Worm (Caenorhabditis elegans) whole organism, mixed stage, embryonic: ENCODE results near the gene Y39B6A.30.

Experiments used
- M03D4.4 ChIP-seq: sonication (generic microtip); optimal IDR thresholded peaks from 2 replicates; lab custom pipeline; 2017; ENCODE audit warnings: mild to moderate bottlenecking, missing genetic modification characterization, missing compliant biosample characterization
- bed-3 ChIP-seq: fragments of 200-800 bp; sonication (Bioruptor generic); optimal IDR thresholded peaks from 3 replicates; lab custom pipeline; 2018; ENCODE audit warnings: mild to moderate bottlenecking, missing genetic modification characterization, moderate library complexity, missing compliant biosample characterization
- blmp-1 ChIP-seq: fragments of 150-350 bp; optimal IDR thresholded peaks from 2 replicates; lab custom pipeline; 2014; ENCODE audit warnings: missing biosample characterization, missing genetic modification characterization
- ceh-39 ChIP-seq: fragments of 150-350 bp; optimal IDR thresholded peaks from 2 replicates; lab custom pipeline; 2014; ENCODE audit warnings: missing biosample characterization, missing genetic modification characterization
- ceh-43 ChIP-seq: fragments of 200-800 bp; sonication (Bioruptor generic); optimal IDR thresholded peaks from 2 replicates; lab custom pipeline; 2018; ENCODE audit warnings: mild to moderate bottlenecking, missing genetic modification characterization, moderate library complexity, missing compliant biosample characterization
- ceh-83 ChIP-seq: fragments of 200-800 bp; sonication (Bioruptor generic); optimal IDR thresholded peaks from 2 replicates; lab custom pipeline; 2018; ENCODE audit warnings: mild to moderate bottlenecking, missing genetic modification characterization, missing compliant biosample characterization
- ces-1 ChIP-seq: fragments of 150-350 bp; optimal IDR thresholded peaks from 2 replicates; lab custom pipeline; 2014; ENCODE audit warnings: missing biosample characterization, missing genetic modification reagents, missing genetic modification characterization
- cnd-1 ChIP-seq: fragments of 200-800 bp; sonication (Bioruptor generic); optimal IDR thresholded peaks from 2 replicates; lab custom pipeline; 2018; ENCODE audit warnings: mild to moderate bottlenecking, missing genetic modification characterization, missing compliant biosample characterization
- drap-1 ChIP-seq: fragments of 200-800 bp; sonication (Bioruptor generic); optimal IDR thresholded peaks from 3 replicates; lab custom pipeline; 2018; ENCODE audit warnings: mild to moderate bottlenecking, missing genetic modification characterization, missing compliant biosample characterization
- elt-1 ChIP-seq: sonication (generic microtip); optimal IDR thresholded peaks from 2 replicates; lab custom pipeline; 2017; ENCODE audit warnings: missing genetic modification characterization, mild to moderate bottlenecking, missing compliant biosample characterization, antibody characterized with exemption, moderate library complexity, borderline replicate concordance; ENCODE audit not compliant: insufficient read depth
- elt-3 ChIP-seq: fragments of 150-350 bp; optimal IDR thresholded peaks from 2 replicates; lab custom pipeline; 2014; ENCODE audit warnings: missing biosample characterization, missing genetic modification characterization
- flh-1 ChIP-seq: fragments of 200-800 bp; sonication (Bioruptor generic); optimal IDR thresholded peaks from 2 replicates; lab custom pipeline; 2018; ENCODE audit warnings: mild to moderate bottlenecking, missing genetic modification characterization, moderate library complexity, missing compliant biosample characterization
- ham-2 ChIP-seq: fragments of 200-800 bp; sonication (Bioruptor generic); optimal IDR thresholded peaks from 2 replicates; lab custom pipeline; 2018; ENCODE audit warnings: mild to moderate bottlenecking, missing genetic modification characterization, missing compliant biosample characterization
- hlh-1 ChIP-seq: fragments of 150-350 bp; optimal IDR thresholded peaks from 2 replicates; lab custom pipeline; 2014; ENCODE audit warnings: missing biosample characterization, missing genetic modification reagents, missing genetic modification characterization
- lsy-2 ChIP-seq: fragments of 150-350 bp; optimal IDR thresholded peaks from 2 replicates; lab custom pipeline; 2014; ENCODE audit warnings: missing biosample characterization, missing genetic modification characterization
- mab-5 ChIP-seq: fragments of 150-350 bp; optimal IDR thresholded peaks from 2 replicates; lab custom pipeline; 2014; ENCODE audit warnings: missing biosample characterization, missing genetic modification characterization
- mep-1 ChIP-seq: fragments of 150-350 bp; optimal IDR thresholded peaks from 2 replicates; lab custom pipeline; 2017; ENCODE audit warnings: missing biosample characterization, missing genetic modification reagents, missing genetic modification characterization, inconsistent platforms
- mls-2 ChIP-seq: sonication (generic microtip); optimal IDR thresholded peaks from 2 replicates; lab custom pipeline; 2016; ENCODE audit warnings: mild to moderate bottlenecking, missing genetic modification characterization, moderate library complexity, missing compliant biosample characterization
- nhr-12 ChIP-seq: fragments of 150-350 bp; optimal IDR thresholded peaks from 2 replicates; lab custom pipeline; 2014; ENCODE audit warnings: missing biosample characterization, missing genetic modification characterization
- nhr-2 ChIP-seq: fragments of 150-350 bp; optimal IDR thresholded peaks from 2 replicates; lab custom pipeline; 2014; ENCODE audit warnings: missing biosample characterization, missing genetic modification characterization
- nhr-237 ChIP-seq: fragments of 150-350 bp; optimal IDR thresholded peaks from 2 replicates; lab custom pipeline; 2014; ENCODE audit warnings: missing biosample characterization, missing genetic modification characterization
- nhr-28 ChIP-seq: fragments of 150-350 bp; optimal IDR thresholded peaks from 2 replicates; lab custom pipeline; 2014; ENCODE audit warnings: missing biosample characterization, missing genetic modification characterization
- nhr-76 ChIP-seq: sonication (generic microtip); optimal IDR thresholded peaks from 2 replicates; lab custom pipeline; 2017; ENCODE audit warnings: missing biosample characterization, missing genetic modification characterization
- pha-4 ChIP-seq: fragments of 150-350 bp; optimal IDR thresholded peaks from 2 replicates; lab custom pipeline; 2018; ENCODE audit warnings: missing biosample characterization, missing genetic modification reagents, missing genetic modification characterization
- sem-2 ChIP-seq: fragments of 200-800 bp; sonication (Bioruptor generic); optimal IDR thresholded peaks from 2 replicates; lab custom pipeline; 2018; ENCODE audit warnings: mild to moderate bottlenecking, missing genetic modification characterization, missing compliant biosample characterization
- snpc-4 ChIP-seq: fragments of 150-350 bp; optimal IDR thresholded peaks from 2 replicates; lab custom pipeline; 2014; ENCODE audit warnings: missing biosample characterization, missing genetic modification characterization
- sptf-1 ChIP-seq: sonication (generic microtip); optimal IDR thresholded peaks from 2 replicates; lab custom pipeline; 2017; ENCODE audit warnings: mild to moderate bottlenecking, missing genetic modification characterization, moderate library complexity, missing compliant biosample characterization
- tbx-8 ChIP-seq: fragments of 200-800 bp; sonication (Bioruptor generic); optimal IDR thresholded peaks from 2 replicates; lab custom pipeline; 2018; ENCODE audit warnings: mild to moderate bottlenecking, missing genetic modification characterization, moderate library complexity, missing compliant biosample characterization
- unc-120 ChIP-seq: sonication (generic microtip); optimal IDR thresholded peaks from 2 replicates; lab custom pipeline; 2017; ENCODE audit warnings: missing genetic modification characterization, missing compliant biosample characterization; ENCODE audit not compliant: poor library complexity, severe bottlenecking
- unc-39 ChIP-seq: fragments of 150-350 bp; optimal IDR thresholded peaks from 2 replicates; lab custom pipeline; 2014; ENCODE audit warnings: missing biosample characterization, missing genetic modification characterization
- unc-62 ChIP-seq: fragments of 150-350 bp; optimal IDR thresholded peaks from 2 replicates; lab custom pipeline; 2014; ENCODE audit warnings: missing biosample characterization, missing genetic modification reagents, missing genetic modification characterization
- zip-8 ChIP-seq: fragments of 150-350 bp; optimal IDR thresholded peaks from 2 replicates; lab custom pipeline; 2014; ENCODE audit warnings: missing biosample characterization, missing genetic modification characterization
- ztf-11 ChIP-seq: fragments of 150-350 bp; optimal IDR thresholded peaks from 2 replicates; lab custom pipeline; 2014; ENCODE audit warnings: missing biosample characterization, missing genetic modification characterization

Y39B6A.30 gene

ce11 chrV:18990958-18991357 is 23.4 kb upstream of the Y39B6A.30 start:
- TF ChIP-seq lsy-2 (tag; lab: Kevin White, UChicago) (no peak), mab-5 (tag; lab: Kevin White, UChicago) (no peak), ham-2 (GFP tag; lab: Kevin White, UChicago) (no peak), cnd-1 (tag; lab: Kevin White, UChicago) (no peak), sem-2 (GFP tag; lab: Kevin White, UChicago) (no peak), nhr-12 (tag; lab: Kevin White, UChicago) (no peak), ceh-39 (tag; lab: Kevin White, UChicago) (no peak), ces-1 (GFP tag; lab: Kevin White, UChicago) (no peak)

- TF ChIP-seq nhr-237 (tag; lab: Kevin White, UChicago) (no peak), bed-3 (GFP tag; lab: Kevin White, UChicago) (no peak), zip-8 (tag; lab: Kevin White, UChicago) (peak; percentile 97), ztf-11 (tag; lab: Kevin White, UChicago) (no peak), mep-1 (tag; lab: Kevin White, UChicago) (no peak)
Measured at ce11 chrV:18993017-18993416, 21.4 kb upstream of the Y39B6A.30 start.

DNA sequence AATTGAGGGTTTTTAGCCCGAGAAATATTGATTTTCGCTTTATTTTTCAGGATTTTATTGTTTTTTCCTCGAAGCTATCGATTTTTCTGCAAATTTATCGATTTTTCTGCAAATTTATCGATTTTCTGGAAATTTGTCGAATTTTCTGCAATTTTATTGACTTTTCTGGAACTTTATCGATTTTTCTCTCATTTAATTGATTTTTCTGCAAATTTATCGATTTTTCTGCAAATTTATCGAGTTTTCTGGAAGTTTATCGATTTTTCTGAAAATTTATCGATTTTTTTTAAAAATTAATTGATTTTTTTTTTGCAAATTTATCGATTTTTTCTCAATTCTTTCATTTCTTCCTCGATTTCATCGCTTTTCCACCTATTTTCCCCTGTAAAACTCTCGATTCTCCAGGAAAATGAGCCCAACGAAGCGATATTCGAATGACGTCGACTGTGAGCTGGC is 20.8 kb upstream of the Y39B6A.30 start, which contains the start of gene gtf-2F2:
TSS of gene gtf-2F2 (plus strand) at position 406 of the 456 bp plus-strand sequence.
- TF ChIP-seq nhr-76 (tag; lab: Kevin White, UChicago) (no peak), lsy-2 (tag; lab: Kevin White, UChicago) (no peak), snpc-4 (tag; lab: Kevin White, UChicago) (no peak), ceh-43 (GFP tag; lab: Kevin White, UChicago) (no peak), tbx-8 (GFP tag; lab: Kevin White, UChicago) (no peak), sem-2 (GFP tag; lab: Kevin White, UChicago) (no peak), zip-8 (tag; lab: Kevin White, UChicago) (no peak), M03D4.4 (tag; lab: Kevin White, UChicago) (no peak), ces-1 (GFP tag; lab: Kevin White, UChicago) (no peak), mls-2 (no peak), sptf-1 (tag; lab: Kevin White, UChicago) (no peak), ceh-83 (no peak), elt-3 (tag; lab: Kevin White, UChicago) (no peak), flh-1 (GFP tag; lab: Kevin White, UChicago) (no peak), hlh-1 (tag; lab: Kevin White, UChicago) (no peak), unc-120 (no peak), drap-1 (GFP tag; lab: Kevin White, UChicago) (no peak), unc-62 (GFP tag; lab: Kevin White, UChicago) (no peak), ztf-11 (tag; lab: Kevin White, UChicago) (no peak)
- TF ChIP-seq, all 35 proteins: peak for 0

DNA sequence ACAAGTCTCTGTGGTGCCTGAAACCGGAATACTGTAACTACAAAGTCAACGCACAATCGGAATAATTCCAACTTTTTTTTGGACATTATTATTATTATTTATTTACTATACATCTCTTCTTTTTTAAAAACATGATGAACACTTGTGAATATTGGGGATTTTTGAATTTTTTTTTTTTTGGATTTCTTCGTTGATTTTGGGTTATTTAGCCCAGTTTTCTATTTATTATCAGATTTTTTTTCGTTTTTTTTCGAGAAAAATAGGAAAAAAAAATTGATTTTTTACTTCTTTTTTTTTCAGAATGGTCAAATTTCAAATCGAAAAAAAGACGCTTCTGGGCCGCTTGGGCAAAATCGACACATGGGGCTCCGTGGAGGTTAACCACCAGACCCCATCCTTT is 16.3 kb upstream of the Y39B6A.30 start, which contains the start of gene tgt-2:
TSS of gene tgt-2 (plus strand) at position 301 of the 400 bp plus-strand sequence.
- TF ChIP-seq zip-8 (tag; lab: Kevin White, UChicago), result no peak
- TF ChIP-seq drap-1 (GFP tag; lab: Kevin White, UChicago), result no peak
- TF ChIP-seq unc-62 (GFP tag; lab: Kevin White, UChicago), result no peak
- no peak for TF ChIP-seq elt-1 (tag; lab: Kevin White, UChicago)

DNA sequence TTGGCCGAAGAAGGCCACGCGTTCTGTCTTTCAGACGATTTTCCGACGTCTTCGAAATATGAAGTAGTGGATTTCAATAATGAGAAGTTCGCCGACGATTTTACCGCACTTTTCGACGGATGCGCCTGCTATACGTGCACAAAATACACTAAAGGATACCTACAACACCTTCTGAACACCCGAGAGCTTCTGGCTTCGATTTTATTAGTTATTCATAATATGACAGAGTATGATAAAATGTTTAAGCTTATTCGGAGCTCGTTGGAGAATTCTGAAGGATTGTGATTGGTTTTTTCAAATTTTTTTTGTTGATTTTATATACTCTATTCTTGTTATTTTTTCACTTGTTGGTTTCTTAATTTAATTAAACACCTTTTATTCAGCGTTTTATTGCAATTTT is 13.8 kb upstream of the Y39B6A.30 start:
- TF ChIP-seq ceh-43 (GFP tag; lab: Kevin White, UChicago) (no peak), blmp-1 (tag; lab: Kevin White, UChicago) (no peak), ceh-39 (tag; lab: Kevin White, UChicago) (no peak), nhr-2 (no peak), drap-1 (GFP tag; lab: Kevin White, UChicago) (no peak), flh-1 (GFP tag; lab: Kevin White, UChicago) (no peak), elt-3 (tag; lab: Kevin White, UChicago) (no peak), nhr-28 (tag; lab: Kevin White, UChicago) (no peak), ztf-11 (tag; lab: Kevin White, UChicago) (no peak), bed-3 (GFP tag; lab: Kevin White, UChicago) (no peak), unc-39 (no peak), pha-4 (tag; lab: Kevin White, UChicago) (no peak)
